Worm (Caenorhabditis elegans): ENCODE data around the gene clec-222.

- no peak for TF ChIP-seq T22C8.4 (GFP tag; IDR thresholded peaks at IDR 0.05)
- no peak for TF ChIP-seq tab-1 (GFP tag; IDR thresholded peaks at IDR 0.05)
- no peak for TF ChIP-seq flt-1 (GFP tag; IDR thresholded peaks at IDR 0.05)
- TF ChIP-seq ztf-23 (GFP tag; IDR thresholded peaks at IDR 0.05) = no peak
- no peak for TF ChIP-seq cog-1 (tag; optimal IDR thresholded peaks at IDR 0.05)
- TF ChIP-seq med-1 (GFP tag; optimal IDR thresholded peaks at IDR 0.05; ENCODE audit: insufficient read depth) = no peak
- no peak for TF ChIP-seq klf-2 (GFP tag; conservative IDR thresholded peaks at IDR 0.05)
- TF ChIP-seq ref-1 (GFP tag; conservative IDR thresholded peaks at IDR 0.05) = no peak
These were observed 23.2 kb downstream of the clec-222 start, which contains the start of gene T03F7.6 for ce11 chrV:11294393-11294792.

Data from whole organism, midembryonic.